Worm (Caenorhabditis elegans) whole organism, L1 larva: ENCODE results near the gene chl-1.
"Not testable (repeated sequence)": the region's sequence is repeated elsewhere in the genome, so short reads cannot be mapped to it uniquely, and the experiment has no call there.

ENCODE experiments used
- C34B4.2 ChIP-seq: sonication (generic microtip); optimal IDR thresholded peaks from 2 replicates; lab custom pipeline; 2017; ENCODE audit warnings: mild to moderate bottlenecking, missing genetic modification characterization, missing compliant biosample characterization
- ceh-8 ChIP-seq: fragments of 200-800 bp; sonication (Bioruptor generic); optimal IDR thresholded peaks from 2 replicates; lab custom pipeline; 2018; ENCODE audit warnings: mild to moderate bottlenecking, missing genetic modification characterization, moderate library complexity, missing compliant biosample characterization
- dpl-1 ChIP-seq, 3 experiments: fragments of 150-350 bp in 2 of 3; sonication (generic microtip) in 1 of 3; optimal IDR thresholded peaks; 2 replicates each; lab custom pipeline; 2014 to 2017; ENCODE audit warnings: missing biosample characterization in 3 of 3, missing genetic modification characterization in 3 of 3, missing genetic modification reagents in 3 of 3
- hpl-2 ChIP-seq: fragments of 150-350 bp; optimal IDR thresholded peaks from 2 replicates; lab custom pipeline; 2014; ENCODE audit warnings: missing biosample characterization, missing genetic modification reagents, missing genetic modification characterization
- isw-1 ChIP-seq: fragments of 200-800 bp; sonication (Bioruptor generic); IDR thresholded peaks from 2 replicates; pipeline ENCODE4 v1.3.6; 2022; ENCODE audit warnings: missing genetic modification characterization, missing compliant biosample characterization
- lin-35 ChIP-seq, 2 experiments: fragments of 150-350 bp; optimal IDR thresholded peaks; 2 replicates each; lab custom pipeline; 2014; ENCODE audit warnings: missing biosample characterization in 2 of 2, missing genetic modification characterization in 2 of 2, missing genetic modification reagents in 2 of 2
- mdl-1 ChIP-seq, 2 experiments: fragments of 150-350 bp; optimal IDR thresholded peaks; 2 replicates each; lab custom pipeline; 2014 to 2017; ENCODE audit warnings: missing biosample characterization in 2 of 2, missing genetic modification characterization in 2 of 2, inconsistent platforms in 1 of 2
- nhr-12 ChIP-seq: sonication (generic microtip); optimal IDR thresholded peaks from 2 replicates; lab custom pipeline; 2017; ENCODE audit warnings: missing biosample characterization, missing genetic modification characterization
- nhr-76 ChIP-seq: sonication (generic microtip); optimal IDR thresholded peaks from 2 replicates; lab custom pipeline; 2017; ENCODE audit warnings: missing biosample characterization, missing genetic modification characterization
- nhr-77 ChIP-seq: fragments of 150-350 bp; optimal IDR thresholded peaks from 2 replicates; lab custom pipeline; 2014; ENCODE audit warnings: missing biosample characterization, missing genetic modification characterization
- snpc-4 ChIP-seq: fragments of 150-350 bp; optimal IDR thresholded peaks from 2 replicates; lab custom pipeline; 2014; ENCODE audit warnings: missing biosample characterization, missing genetic modification characterization
- unc-86 ChIP-seq: sonication (generic microtip); optimal IDR thresholded peaks from 2 replicates; lab custom pipeline; 2016; ENCODE audit warnings: missing genetic modification characterization, missing compliant biosample characterization

DNA sequence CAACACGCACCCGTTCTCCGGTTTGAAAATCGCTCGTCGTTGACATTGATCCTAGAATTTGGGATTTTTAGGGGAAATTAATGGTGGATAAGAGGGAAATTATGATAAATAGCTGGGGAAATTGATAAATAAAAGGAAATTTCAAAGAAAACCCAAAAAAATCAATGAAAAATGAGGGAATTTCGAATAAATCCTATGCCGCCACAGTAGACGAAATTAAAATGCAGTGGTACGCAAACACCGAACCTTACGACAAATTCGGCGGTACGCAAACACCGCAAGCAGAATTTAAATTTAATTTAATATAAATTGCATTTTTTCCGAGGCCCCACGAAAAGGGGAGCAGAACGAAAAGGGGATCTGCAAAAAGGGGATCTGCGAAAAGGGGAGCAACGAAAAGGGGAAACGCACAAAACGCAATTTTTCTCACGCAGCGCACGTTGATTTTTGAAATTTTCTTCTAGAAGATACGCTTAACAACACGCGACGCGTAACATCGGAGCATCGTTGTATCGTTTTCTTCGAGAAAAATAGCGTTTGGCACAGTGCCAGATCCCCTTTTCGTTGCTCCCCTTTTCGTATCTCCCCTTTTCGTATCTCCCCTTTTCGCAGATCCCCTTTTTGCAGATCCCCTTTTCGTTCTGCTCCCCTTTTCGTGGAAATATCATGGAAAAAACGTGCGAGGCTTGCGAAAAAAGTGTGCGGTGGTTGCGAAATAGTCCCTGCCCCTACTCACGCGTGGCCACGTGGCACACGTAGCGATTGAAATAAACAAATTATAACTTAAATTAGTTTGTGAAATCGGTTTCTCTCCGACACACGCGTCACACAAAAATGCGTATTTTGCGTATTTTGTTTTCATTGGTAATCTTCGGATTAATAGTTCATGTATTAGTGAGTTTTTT lies 31.1 kb upstream of the chl-1 start, which contains the start of the genes smrd-1 and enu-3.1:
- TF ChIP-seq unc-86 (tag; lab: Kevin White, UChicago) = peak; percentile 62
- not testable (repeated sequence) for TF ChIP-seq nhr-12 (tag; lab: Kevin White, UChicago); nhr-76 (tag; lab: Kevin White, UChicago); mdl-1 (tag; optimal IDR thresholded peaks at IDR 0.05; lab: Kevin White, UChicago); C34B4.2 (tag; lab: Kevin White, UChicago); hpl-2 (GFP tag; lab: Kevin White, UChicago)
- peak; percentile 13 for TF ChIP-seq snpc-4 (tag; lab: Kevin White, UChicago)
- peak; percentile 93 for TF ChIP-seq ceh-8 (GFP tag; lab: Kevin White, UChicago)
- peak; percentile 37 to 75 (median 66) for TF ChIP-seq dpl-1 (GFP tag; optimal IDR thresholded peaks at IDR 0.05; lab: Kevin White, UChicago)
- TF ChIP-seq lin-35 (GFP tag; optimal IDR thresholded peaks at IDR 0.05; lab: Kevin White, UChicago) = peak; percentile 69 to 73
- peak; percentile 73 for TF ChIP-seq isw-1
- peak; percentile 29 for TF ChIP-seq nhr-77 (tag; lab: Kevin White, UChicago)
